Fruit fly (Drosophila melanogaster) whole organism, embryonic: ENCODE results near the gene ac.

ENCODE experiments used
- Aef1 ChIP-seq: fragments of 200-800 bp; sonication (Bioruptor generic); IDR thresholded peaks from 3 replicates; pipeline ENCODE4 v1.3.6; 2022; ENCODE audit warnings: missing biosample characterization, missing genetic modification characterization
- CG10431 ChIP-seq: fragments of 200-800 bp; sonication (Bioruptor generic); optimal IDR thresholded peaks from 3 replicates; lab custom pipeline; 2018; ENCODE audit warnings: missing biosample characterization, mild to moderate bottlenecking, missing genetic modification characterization
- CG10565 ChIP-seq: fragments of 200-800 bp; sonication (Bioruptor generic); optimal IDR thresholded peaks from 3 replicates; lab custom pipeline; 2016; ENCODE audit warnings: missing biosample characterization, mild to moderate bottlenecking, missing genetic modification characterization
- CG10654 ChIP-seq: fragments of 200-800 bp; sonication (Bioruptor generic); optimal IDR thresholded peaks from 2 replicates; lab custom pipeline; 2016; ENCODE audit warnings: missing biosample characterization, missing genetic modification characterization
- CG10959 ChIP-seq: fragments of 200-800 bp; sonication (Bioruptor generic); IDR thresholded peaks from 2 replicates; pipeline ENCODE4 v1.3.6; 2022; ENCODE audit warnings: missing biosample characterization, missing genetic modification characterization
- CG11504 ChIP-seq: fragments of 200-800 bp; sonication (Bioruptor generic); optimal IDR thresholded peaks from 3 replicates; lab custom pipeline; 2019; ENCODE audit warnings: missing biosample characterization, mild to moderate bottlenecking, missing genetic modification characterization, moderate library complexity
- CG14050 ChIP-seq: fragments of 200-800 bp; sonication (Bioruptor generic); IDR thresholded peaks from 3 replicates; pipeline ENCODE4 v1.3.6; 2022; ENCODE audit warnings: missing biosample characterization, missing genetic modification characterization
- CG16779 ChIP-seq: fragments of 200-800 bp; sonication (Bioruptor generic); IDR thresholded peaks from 2 replicates; pipeline ENCODE4 v1.3.6; 2022; ENCODE audit warnings: missing biosample characterization, missing genetic modification characterization
- CG16815 ChIP-seq: fragments of 200-800 bp; sonication (Bioruptor generic); optimal IDR thresholded peaks from 3 replicates; lab custom pipeline; 2017; ENCODE audit warnings: missing biosample characterization, mild to moderate bottlenecking, missing genetic modification characterization
- CG16863 ChIP-seq: fragments of 200-800 bp; sonication (Bioruptor generic); optimal IDR thresholded peaks from 3 replicates; lab custom pipeline; 2016; ENCODE audit warnings: missing biosample characterization, missing genetic modification characterization
- CG18011 ChIP-seq: fragments of 200-800 bp; sonication (Bioruptor generic); optimal IDR thresholded peaks from 2 replicates; lab custom pipeline; 2017; ENCODE audit warnings: missing biosample characterization, missing genetic modification characterization, mild to moderate bottlenecking, moderate library complexity, missing genotype
- CG18262 ChIP-seq: fragments of 200-800 bp; optimal IDR thresholded peaks from 3 replicates; lab custom pipeline; 2019; ENCODE audit warnings: missing biosample characterization, mild to moderate bottlenecking, missing genetic modification characterization, moderate library complexity
- CG2875 ChIP-seq: fragments of 200-800 bp; sonication (Bioruptor generic); optimal IDR thresholded peaks from 2 replicates; lab custom pipeline; 2017; ENCODE audit warnings: missing biosample characterization, mild to moderate bottlenecking, missing genetic modification characterization, missing genetic modification reagents
- CG3163 ChIP-seq: fragments of 200-800 bp; sonication (Bioruptor generic); optimal IDR thresholded peaks from 3 replicates; lab custom pipeline; 2016; ENCODE audit warnings: missing biosample characterization, missing genetic modification characterization
- CG3281 ChIP-seq: fragments of 200-800 bp; sonication (Bioruptor generic); optimal IDR thresholded peaks from 3 replicates; lab custom pipeline; 2017; ENCODE audit warnings: missing biosample characterization, mild to moderate bottlenecking, missing genetic modification characterization
- CG4360 ChIP-seq: fragments of 200-800 bp; sonication (Bioruptor generic); IDR thresholded peaks from 2 replicates; pipeline ENCODE4 v1.3.6; 2022; ENCODE audit warnings: missing biosample characterization, missing genetic modification characterization
- CG5180 ChIP-seq: fragments of 200-800 bp; sonication (Bioruptor generic); optimal IDR thresholded peaks from 3 replicates; lab custom pipeline; 2017; ENCODE audit warnings: missing biosample characterization, missing genetic modification characterization, mild to moderate bottlenecking, moderate library complexity, missing genetic modification reagents
- CG9932 ChIP-seq: fragments of 200-800 bp; sonication (Bioruptor generic); IDR thresholded peaks from 2 replicates; pipeline ENCODE4 v1.3.6; 2022; ENCODE audit warnings: missing biosample characterization, missing genetic modification characterization
- CkIIα-i1 ChIP-seq: fragments of 200-800 bp; sonication (Bioruptor generic); IDR thresholded peaks from 2 replicates; pipeline ENCODE4 v1.3.6; 2022; ENCODE audit warnings: missing biosample characterization, missing genetic modification characterization
- Dbx ChIP-seq: fragments of 200-800 bp; sonication (Bioruptor generic); IDR thresholded peaks from 3 replicates; pipeline ENCODE4 v1.3.6; 2022; ENCODE audit warnings: missing biosample characterization, missing genetic modification characterization
- Doc2 ChIP-seq: fragments of 200-800 bp; sonication (Bioruptor generic); IDR thresholded peaks from 2 replicates; pipeline ENCODE4 v1.3.6; 2022; ENCODE audit warnings: missing biosample characterization, missing genetic modification characterization
- Fer2 ChIP-seq: fragments of 200-800 bp; sonication (Bioruptor generic); optimal IDR thresholded peaks from 2 replicates; lab custom pipeline; 2018; ENCODE audit warnings: missing biosample characterization, mild to moderate bottlenecking, missing genetic modification characterization, moderate library complexity
- GATAe ChIP-seq: fragments of 200-800 bp; sonication (Bioruptor generic); conservative IDR thresholded peaks from 2 replicates; pipeline ENCODE4 v1.3.6; 2022; ENCODE audit warnings: missing biosample characterization, missing genetic modification characterization
- Hmr ChIP-seq: fragments of 200-800 bp; sonication (Bioruptor generic); optimal IDR thresholded peaks from 3 replicates; lab custom pipeline; 2017; ENCODE audit warnings: mild to moderate bottlenecking, missing biosample characterization, missing genetic modification reagents, missing genetic modification characterization
- Jarid2 ChIP-seq: fragments of 200-800 bp; sonication (Bioruptor generic); optimal IDR thresholded peaks from 3 replicates; lab custom pipeline; 2017; ENCODE audit warnings: mild to moderate bottlenecking, missing biosample characterization, missing genetic modification reagents, missing genetic modification characterization
- Kr ChIP-seq: fragments of 200-800 bp; sonication (Bioruptor generic); optimal IDR thresholded peaks from 2 replicates; lab custom pipeline; 2017; ENCODE audit warnings: missing biosample characterization, mild to moderate bottlenecking, missing genetic modification characterization
- Mes4 ChIP-seq: fragments of 200-800 bp; sonication (Bioruptor generic); optimal IDR thresholded peaks from 2 replicates; lab custom pipeline; 2016; ENCODE audit warnings: missing biosample characterization, missing genetic modification characterization
- Myb ChIP-seq: fragments of 200-800 bp; sonication (Bioruptor generic); optimal IDR thresholded peaks from 2 replicates; lab custom pipeline; 2016; ENCODE audit warnings: missing biosample characterization, missing genetic modification characterization
- Nf-YC ChIP-seq: fragments of 200-800 bp; optimal IDR thresholded peaks from 3 replicates; lab custom pipeline; 2019; ENCODE audit warnings: missing biosample characterization, mild to moderate bottlenecking, missing genetic modification characterization, moderate library complexity
- Sox100B ChIP-seq: fragments of 200-800 bp; sonication (Bioruptor generic); optimal IDR thresholded peaks from 3 replicates; lab custom pipeline; 2018; ENCODE audit warnings: missing biosample characterization, mild to moderate bottlenecking, missing genetic modification characterization
- Ssrp ChIP-seq: fragments of 200-800 bp; sonication (Bioruptor generic); optimal IDR thresholded peaks from 2 replicates; lab custom pipeline; 2018; ENCODE audit warnings: missing biosample characterization, mild to moderate bottlenecking, missing genetic modification characterization, moderate library complexity
- Xbp1 ChIP-seq: fragments of 200-800 bp; sonication (Bioruptor generic); optimal IDR thresholded peaks from 3 replicates; lab custom pipeline; 2016; ENCODE audit warnings: missing biosample characterization, mild to moderate bottlenecking, missing genetic modification characterization
- ab ChIP-seq: fragments of 200-800 bp; sonication (Bioruptor generic); optimal IDR thresholded peaks from 2 replicates; lab custom pipeline; 2016; ENCODE audit warnings: missing biosample characterization, missing genetic modification characterization
- ato ChIP-seq: fragments of 200-800 bp; sonication (Bioruptor generic); IDR thresholded peaks from 2 replicates; pipeline ENCODE4 v1.3.6; 2022; ENCODE audit warnings: missing biosample characterization, missing genetic modification characterization; ENCODE audit not compliant: partially characterized antibody
- bab2 ChIP-seq: fragments of 200-800 bp; sonication (Bioruptor generic); optimal IDR thresholded peaks from 2 replicates; lab custom pipeline; 2016; ENCODE audit warnings: missing biosample characterization, missing genetic modification characterization
- bcd ChIP-seq: fragments of 200-800 bp; sonication (Bioruptor generic); optimal IDR thresholded peaks from 2 replicates; lab custom pipeline; 2017; ENCODE audit warnings: missing biosample characterization, mild to moderate bottlenecking, missing genetic modification characterization
- danr ChIP-seq: fragments of 200-800 bp; sonication (Bioruptor generic); IDR thresholded peaks from 2 replicates; pipeline ENCODE4 v1.3.6; 2022; ENCODE audit warnings: missing biosample characterization, missing genetic modification characterization
- dysf ChIP-seq: fragments of 200-800 bp; sonication (Bioruptor generic); IDR thresholded peaks from 3 replicates; pipeline ENCODE4 v1.3.6; 2022; ENCODE audit warnings: missing biosample characterization, missing genetic modification characterization
- eve ChIP-seq, 2 experiments: fragments of >200 bp; optimal IDR thresholded peaks; 2 replicates each; lab custom pipeline; 2017; ENCODE audit warnings: missing biosample characterization in 2 of 2, missing genetic modification characterization in 2 of 2
- ftz-f1 ChIP-seq: fragments of 200-800 bp; sonication (Bioruptor generic); optimal IDR thresholded peaks from 2 replicates; lab custom pipeline; 2016; ENCODE audit warnings: missing biosample characterization, missing genetic modification characterization
- lilli ChIP-seq: fragments of 200-800 bp; sonication (Bioruptor generic); optimal IDR thresholded peaks from 3 replicates; lab custom pipeline; 2016; ENCODE audit warnings: missing biosample characterization, missing genetic modification characterization
- mirr ChIP-seq: fragments of 200-800 bp; sonication (Bioruptor generic); optimal IDR thresholded peaks from 3 replicates; lab custom pipeline; 2018; ENCODE audit warnings: missing biosample characterization, mild to moderate bottlenecking, missing genetic modification characterization
- nom ChIP-seq: fragments of 200-800 bp; sonication (Bioruptor generic); optimal IDR thresholded peaks from 2 replicates; lab custom pipeline; 2017; ENCODE audit warnings: missing biosample characterization, missing genetic modification characterization, mild to moderate bottlenecking, moderate library complexity, missing genetic modification reagents
- phol ChIP-seq: fragments of 200-800 bp; sonication (Bioruptor generic); optimal IDR thresholded peaks from 3 replicates; lab custom pipeline; 2018; ENCODE audit warnings: missing biosample characterization, mild to moderate bottlenecking, missing genetic modification characterization, moderate library complexity
- pros ChIP-seq: fragments of 200-800 bp; sonication (Bioruptor generic); optimal IDR thresholded peaks from 3 replicates; lab custom pipeline; 2019; ENCODE audit warnings: missing biosample characterization, mild to moderate bottlenecking, missing genetic modification characterization, moderate library complexity
- run ChIP-seq: fragments of 200-800 bp; sonication (Bioruptor generic); optimal IDR thresholded peaks from 3 replicates; lab custom pipeline; 2018; ENCODE audit warnings: missing biosample characterization, mild to moderate bottlenecking, missing genetic modification characterization
- sna ChIP-seq: fragments of 200-800 bp; sonication (Bioruptor generic); IDR thresholded peaks from 2 replicates; pipeline ENCODE4 v1.3.6; 2022; ENCODE audit warnings: missing biosample characterization, missing genetic modification characterization; ENCODE audit not compliant: partially characterized antibody
- sqz ChIP-seq: fragments of 200-800 bp; sonication (Bioruptor generic); optimal IDR thresholded peaks from 3 replicates; lab custom pipeline; 2018; ENCODE audit warnings: missing biosample characterization, mild to moderate bottlenecking, missing genetic modification characterization
- sug ChIP-seq: fragments of 200-800 bp; optimal IDR thresholded peaks from 2 replicates; lab custom pipeline; 2019; ENCODE audit warnings: missing biosample characterization, mild to moderate bottlenecking, missing genetic modification characterization, moderate library complexity
- zfh1 ChIP-seq: fragments of 200-800 bp; sonication (Bioruptor generic); IDR thresholded peaks from 3 replicates; pipeline ENCODE4 v1.3.6; 2022; ENCODE audit warnings: missing biosample characterization, missing genetic modification characterization

Gene ac

dm6 chrX:334624-335292, 35.1 kb upstream of the ac start (continued):
- TF ChIP-seq CG16779 (GFP tag; lab: Robert Waterston, UW) = no peak
- peak; percentile 33 for TF ChIP-seq CG18262
- peak; percentile 10 for TF ChIP-seq CG3281 (GFP tag; lab: Kevin White, UChicago)
- no peak for TF ChIP-seq Fer2 (tag; lab: Kevin White, UChicago)
- TF ChIP-seq CkIIα-i1 = no peak
- TF ChIP-seq CG5180 (GFP tag; lab: Kevin White, UChicago) = peak; percentile 11
- peak; percentile 17 for TF ChIP-seq nom (GFP tag; lab: Kevin White, UChicago)
- no peak for TF ChIP-seq CG16815 (GFP tag; lab: Kevin White, UChicago)
- no peak for TF ChIP-seq bab2
- TF ChIP-seq ftz-f1 (GFP tag; lab: Kevin White, UChicago) = no peak
- peak; percentile 3 for TF ChIP-seq bcd
- no peak for TF ChIP-seq Nf-YC (tag; lab: Kevin White, UChicago)
- TF ChIP-seq pros (GFP tag; lab: Kevin White, UChicago) = no peak
- TF ChIP-seq Ssrp (tag; lab: Kevin White, UChicago) = peak; percentile 7
- TF ChIP-seq Jarid2 = peak; percentile 54
- no peak for TF ChIP-seq CG3163 (GFP tag; lab: Kevin White, UChicago)
- TF ChIP-seq GATAe (GFP tag; lab: Robert Waterston, UW) = no peak
- TF ChIP-seq ato (GFP tag; lab: Robert Waterston, UW) = no peak
- no peak for TF ChIP-seq Myb (GFP tag; lab: Kevin White, UChicago)
- no peak for TF ChIP-seq CG18011 (GFP tag; lab: Kevin White, UChicago)
- TF ChIP-seq dysf (GFP tag; lab: Robert Waterston, UW) = peak; percentile 45; the same call in 1 of the 3 replicates
- no peak for TF ChIP-seq zfh1
- TF ChIP-seq Dbx (GFP tag; lab: Robert Waterston, UW) = no peak
- no peak for TF ChIP-seq CG14050 (GFP tag; lab: Robert Waterston, UW)
- no peak for TF ChIP-seq Doc2 (GFP tag; lab: Robert Waterston, UW)
- no peak for TF ChIP-seq CG4360 (GFP tag; lab: Robert Waterston, UW)
- TF ChIP-seq CG2875 = no peak
- TF ChIP-seq sug = no peak
- peak; percentile 0 for TF ChIP-seq Hmr (GFP tag; lab: Kevin White, UChicago)
- TF ChIP-seq sqz = no peak
- TF ChIP-seq CG10654 (GFP tag; lab: Kevin White, UChicago) = no peak
- peak; percentile 39 for TF ChIP-seq Xbp1 (GFP tag; lab: Kevin White, UChicago)
- TF ChIP-seq lilli = no peak
- TF ChIP-seq phol (tag; lab: Kevin White, UChicago) = peak; percentile 36
- no peak for TF ChIP-seq CG16863 (GFP tag; lab: Kevin White, UChicago)
- peak; percentile 26 for TF ChIP-seq Sox100B
- no peak for TF ChIP-seq CG10431 (GFP tag; lab: Kevin White, UChicago)
- TF ChIP-seq Kr (GFP tag; lab: Kevin White, UChicago) = no peak
- 0 out of 2 replicates have a peak, but pooled peaks have one; percentile 17 for TF ChIP-seq CG9932 (GFP tag; lab: Robert Waterston, UW)
- no peak for TF ChIP-seq ab (GFP tag; lab: Kevin White, UChicago)
- no peak for TF ChIP-seq run (tag; lab: Kevin White, UChicago)
- peak; percentile 64 for TF ChIP-seq CG11504
- TF ChIP-seq CG10565 (GFP tag; lab: Kevin White, UChicago) = no peak
- no peak for TF ChIP-seq danr
- no peak for TF ChIP-seq Aef1 (GFP tag; lab: Robert Waterston, UW)
- TF ChIP-seq sna (GFP tag; lab: Robert Waterston, UW) = no peak
- TF ChIP-seq Mes4 = no peak
- TF ChIP-seq eve (GFP tag; optimal IDR thresholded peaks at IDR 0.05; lab: Kevin White, UChicago) = no peak
- TF ChIP-seq mirr (GFP tag; lab: Kevin White, UChicago) = no peak
- no peak for TF ChIP-seq CG10959 (GFP tag; lab: Robert Waterston, UW)
